Fruit fly (Drosophila melanogaster): ENCODE measurements around the gene Gyc88E.

- TF ChIP-seq CG34367 (tag; optimal IDR thresholded peaks at IDR 0.05): peak; percentile 63
- peak; percentile 20 for TF ChIP-seq EcR (GFP tag; optimal IDR thresholded peaks at IDR 0.05)
- peak; percentile 67 for TF ChIP-seq CG14655 (GFP tag; optimal IDR thresholded peaks at IDR 0.05)
- peak; percentile 84 for TF ChIP-seq CG4496 (GFP tag; IDR thresholded peaks at IDR 0.05)
- peak; percentile 80 for TF ChIP-seq Pif1A (GFP tag; optimal IDR thresholded peaks at IDR 0.05)
- TF ChIP-seq CG9948 (tag; optimal IDR thresholded peaks at IDR 0.05): no peak
- TF ChIP-seq CG17806 (tag; optimal IDR thresholded peaks at IDR 0.05): peak; percentile 44
- TF ChIP-seq CG13204 (GFP tag; optimal IDR thresholded peaks at IDR 0.05): no peak
- peak; percentile 53 for TF ChIP-seq CG8159 (tag; optimal IDR thresholded peaks at IDR 0.05)
- TF ChIP-seq Ets98B (GFP tag; IDR thresholded peaks at IDR 0.05): peak; percentile 81
- TF ChIP-seq Snoo (tag; optimal IDR thresholded peaks at IDR 0.05): peak; percentile 57
- TF ChIP-seq rn (GFP tag; IDR thresholded peaks at IDR 0.05): no peak
- peak; percentile 87 for TF ChIP-seq CG12605 (GFP tag; IDR thresholded peaks at IDR 0.05)
Measured at dm6 chr3R:15147038-15147744, 3.0 kb upstream of the Gyc88E start, which contains the start of gene Glys.
